In genomic region chr3R:21972069-21972468, dm6 we compare ENCODE assay signal across 2 fruit fly cellular contexts.
A peak's percentile ranks its signal among the peaks of the same experiment; 100 is the strongest.
TF ChIP-seq lines count a peak whose summit lies in the region.

No protein-coding gene starts in this region.

TF ChIP-seq in whole organism, adult, 20 proteins besides CTCF, POLR2A, EP300 and RAD21 (continued from another document):
- TF ChIP-seq toe (GFP tag; optimal IDR thresholded peaks at IDR 0.05; lab: Kevin White, UChicago) (no peak), CG14711 (tag; optimal IDR thresholded peaks at IDR 0.05; lab: Kevin White, UChicago) (peak; percentile 46)

TF ChIP-seq in whole organism, prepupa, 60 proteins besides CTCF, POLR2A, EP300 and RAD21 (continued from another document):
- TF ChIP-seq esn (GFP tag; optimal IDR thresholded peaks at IDR 0.05; lab: Kevin White, UChicago) (peak; percentile 32), achi (GFP tag; optimal IDR thresholded peaks at IDR 0.05; lab: Kevin White, UChicago) (peak; percentile 80), CG6163 (GFP tag; IDR thresholded peaks at IDR 0.05; lab: Robert Waterston, UW) (peak; percentile 96), CG11902 (GFP tag; optimal IDR thresholded peaks at IDR 0.05; lab: Kevin White, UChicago) (no peak), CG3032 (tag; optimal IDR thresholded peaks at IDR 0.05; lab: Kevin White, UChicago) (peak; percentile 77), vri (GFP tag; optimal IDR thresholded peaks at IDR 0.05; lab: Kevin White, UChicago) (peak; percentile 31), dac (GFP tag; optimal IDR thresholded peaks at IDR 0.05; lab: Kevin White, UChicago) (peak; percentile 79), Hr38 (GFP tag; optimal IDR thresholded peaks at IDR 0.05; lab: Kevin White, UChicago) (no peak), CG34406 (GFP tag; optimal IDR thresholded peaks at IDR 0.05; lab: Kevin White, UChicago) (peak; percentile 66), OdsH (GFP tag; optimal IDR thresholded peaks at IDR 0.05; lab: Kevin White, UChicago) (peak; percentile 67), acj6 (GFP tag; optimal IDR thresholded peaks at IDR 0.05; lab: Kevin White, UChicago) (peak; percentile 42), fkh (GFP tag; optimal IDR thresholded peaks at IDR 0.05; lab: Kevin White, UChicago) (no peak), Hr39 (GFP tag; optimal IDR thresholded peaks at IDR 0.05; lab: Kevin White, UChicago) (no peak), CG31627 (GFP tag; optimal IDR thresholded peaks at IDR 0.05; lab: Kevin White, UChicago) (no peak), CG7368 (GFP tag; optimal IDR thresholded peaks at IDR 0.05; lab: Kevin White, UChicago) (peak; percentile 77), Gug (GFP tag; IDR thresholded peaks at IDR 0.05; lab: Robert Waterston, UW) (peak; percentile 78), CG6854 (GFP tag; optimal IDR thresholded peaks at IDR 0.05; lab: Kevin White, UChicago) (peak; percentile 72), Blimp-1 (GFP tag; optimal IDR thresholded peaks at IDR 0.05; lab: Kevin White, UChicago) (peak; percentile 6), CG10669 (GFP tag; optimal IDR thresholded peaks at IDR 0.05; lab: Kevin White, UChicago) (peak; percentile 91), CG16779 (tag; optimal IDR thresholded peaks at IDR 0.05; lab: Kevin White, UChicago) (peak; percentile 96), Sox102F (GFP tag; optimal IDR thresholded peaks at IDR 0.05; lab: Kevin White, UChicago) (peak; percentile 47), salr (GFP tag; optimal IDR thresholded peaks at IDR 0.05; lab: Kevin White, UChicago) (peak; percentile 80 to 90), topi (GFP tag; optimal IDR thresholded peaks at IDR 0.05; lab: Kevin White, UChicago) (no peak), fd85E (GFP tag; optimal IDR thresholded peaks at IDR 0.05; lab: Kevin White, UChicago) (peak; percentile 86), Eip75B (GFP tag; optimal IDR thresholded peaks at IDR 0.05; lab: Kevin White, UChicago) (peak; percentile 70), Ets21C (GFP tag; optimal IDR thresholded peaks at IDR 0.05; lab: Kevin White, UChicago) (no peak), Eip78C (GFP tag; lab: Kevin White, UChicago) (peak; percentile 82), Smox (GFP tag; optimal IDR thresholded peaks at IDR 0.05; lab: Kevin White, UChicago) (no peak), ss (GFP tag; optimal IDR thresholded peaks at IDR 0.05; lab: Kevin White, UChicago) (peak; percentile 98), CG8319 (GFP tag; optimal IDR thresholded peaks at IDR 0.05; lab: Kevin White, UChicago) (peak; percentile 42), svp (GFP tag; lab: Kevin White, UChicago) (peak; percentile 65), dsx (GFP tag; optimal IDR thresholded peaks at IDR 0.05; lab: Kevin White, UChicago; ENCODE audit: poor library complexity, severe bottlenecking) (peak; percentile 85), CG10631 (GFP tag; optimal IDR thresholded peaks at IDR 0.05; lab: Kevin White, UChicago) (peak; percentile 14), CG32006 (GFP tag; optimal IDR thresholded peaks at IDR 0.05; lab: Kevin White, UChicago) (peak; percentile 78), net (GFP tag; optimal IDR thresholded peaks at IDR 0.05; lab: Kevin White, UChicago) (peak; percentile 90), Met (GFP tag; optimal IDR thresholded peaks at IDR 0.05; lab: Kevin White, UChicago) (peak; percentile 27), CG6276 (GFP tag; optimal IDR thresholded peaks at IDR 0.05; lab: Kevin White, UChicago) (peak; percentile 92), CG6792 (GFP tag; optimal IDR thresholded peaks at IDR 0.05; lab: Kevin White, UChicago) (peak; percentile 34)
